Worm (Caenorhabditis elegans): ENCODE results near the gene cey-1.

The cey-1 gene

ce11 chrII:11076550-11076949 is 35.5 kb upstream of the cey-1 start:
- no peak for TF ChIP-seq T26A5.8 (tag; optimal IDR thresholded peaks at IDR 0.05)
- TF ChIP-seq aptf-2 (GFP tag; conservative IDR thresholded peaks at IDR 0.05), result no peak
- TF ChIP-seq rpc-1 (optimal IDR thresholded peaks at IDR 0.05), result no peak
- TF ChIP-seq rpc-1 (tag; optimal IDR thresholded peaks at IDR 0.05), result no peak
- TF ChIP-seq ceh-79 (tag; optimal IDR thresholded peaks at IDR 0.05), result no peak
- TF ChIP-seq Y67H2A.10 (GFP tag; conservative IDR thresholded peaks at IDR 0.05), result no peak
- TF ChIP-seq let-607 (tag; optimal IDR thresholded peaks at IDR 0.05), result no peak
- no peak for TF ChIP-seq bed-1 (GFP tag; IDR thresholded peaks at IDR 0.05)
- no peak for TF ChIP-seq ceh-58 (GFP tag; IDR thresholded peaks at IDR 0.05)
- TF ChIP-seq lag-1 (GFP tag; IDR thresholded peaks at IDR 0.05), result no peak
- TF ChIP-seq F22D6.2 (tag; optimal IDR thresholded peaks at IDR 0.05), result no peak
- TF ChIP-seq hmg-1.2 (GFP tag; IDR thresholded peaks at IDR 0.05), result no peak
- no peak for TF ChIP-seq nhr-80 (tag; optimal IDR thresholded peaks at IDR 0.05)
- no peak for TF ChIP-seq egl-44 (GFP tag; IDR thresholded peaks at IDR 0.05)
- TF ChIP-seq attf-6 (GFP tag; IDR thresholded peaks at IDR 0.05), result no peak
- TF ChIP-seq ztf-26 (tag; optimal IDR thresholded peaks at IDR 0.05), result no peak
- TF ChIP-seq ccch-3 (GFP tag; optimal IDR thresholded peaks at IDR 0.05), result no peak
- TF ChIP-seq ztf-25 (GFP tag; IDR thresholded peaks at IDR 0.05), result no peak
- TF ChIP-seq F10E7.11 (tag; optimal IDR thresholded peaks at IDR 0.05), result no peak
- TF ChIP-seq ceh-100 (GFP tag; IDR thresholded peaks at IDR 0.05), result no peak
- no peak for TF ChIP-seq snpc-3.4 (tag; optimal IDR thresholded peaks at IDR 0.05)

DNA sequence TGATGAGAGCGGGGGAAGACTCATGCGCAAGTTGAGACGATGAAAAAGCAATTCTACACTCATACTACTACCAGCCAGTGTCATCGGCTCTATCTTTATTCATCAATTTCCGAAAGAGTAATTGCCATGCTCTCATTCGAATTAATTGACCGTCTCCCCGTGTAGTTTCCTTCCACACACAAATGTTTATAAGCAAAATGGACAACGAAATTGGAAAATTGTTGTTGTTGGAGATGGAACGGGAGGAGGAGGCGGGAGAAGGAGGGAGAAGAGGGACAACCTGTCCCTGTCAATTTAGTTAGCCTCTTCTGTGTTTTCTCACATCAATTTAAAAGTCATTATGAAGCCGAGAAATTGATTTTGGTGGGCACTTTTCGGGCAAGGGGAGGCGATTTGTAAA is 31.6 kb upstream of the cey-1 start:
- no peak for TF ChIP-seq tbp1 (GFP tag; optimal IDR thresholded peaks at IDR 0.05)
- TF ChIP-seq dpl-1 (GFP tag; optimal IDR thresholded peaks at IDR 0.05), result no peak
- no peak for TF ChIP-seq hmg-1.2 (GFP tag; IDR thresholded peaks at IDR 0.05)
- TF ChIP-seq mes-4 (tag; optimal IDR thresholded peaks at IDR 0.05), result no peak
- TF ChIP-seq nfya-2 (GFP tag; IDR thresholded peaks at IDR 0.05), result no peak
- no peak for TF ChIP-seq dox-1 (GFP tag; IDR thresholded peaks at IDR 0.05)
- no peak for TF ChIP-seq ZK185.1 (tag; optimal IDR thresholded peaks at IDR 0.05; ENCODE audit: poor library complexity, severe bottlenecking)
- no peak for TF ChIP-seq snpc-3.4 (tag; optimal IDR thresholded peaks at IDR 0.05)
- TF ChIP-seq F57A8.1 (GFP tag; optimal IDR thresholded peaks at IDR 0.05), result no peak
- no peak for TF ChIP-seq madf-6 (GFP tag; IDR thresholded peaks at IDR 0.05)
- no peak for TF ChIP-seq sea-2 (GFP tag; IDR thresholded peaks at IDR 0.05)
- no peak for TF ChIP-seq aptf-2 (GFP tag; conservative IDR thresholded peaks at IDR 0.05)
- TF ChIP-seq ama-1 (optimal IDR thresholded peaks at IDR 0.05), result no peak
- TF ChIP-seq ama-1 (GFP tag; optimal IDR thresholded peaks at IDR 0.05), result no peak
- no peak for TF ChIP-seq lin-40 (tag; optimal IDR thresholded peaks at IDR 0.05)
- TF ChIP-seq zfh-2 (GFP tag; conservative IDR thresholded peaks at IDR 0.05), result no peak

DNA sequence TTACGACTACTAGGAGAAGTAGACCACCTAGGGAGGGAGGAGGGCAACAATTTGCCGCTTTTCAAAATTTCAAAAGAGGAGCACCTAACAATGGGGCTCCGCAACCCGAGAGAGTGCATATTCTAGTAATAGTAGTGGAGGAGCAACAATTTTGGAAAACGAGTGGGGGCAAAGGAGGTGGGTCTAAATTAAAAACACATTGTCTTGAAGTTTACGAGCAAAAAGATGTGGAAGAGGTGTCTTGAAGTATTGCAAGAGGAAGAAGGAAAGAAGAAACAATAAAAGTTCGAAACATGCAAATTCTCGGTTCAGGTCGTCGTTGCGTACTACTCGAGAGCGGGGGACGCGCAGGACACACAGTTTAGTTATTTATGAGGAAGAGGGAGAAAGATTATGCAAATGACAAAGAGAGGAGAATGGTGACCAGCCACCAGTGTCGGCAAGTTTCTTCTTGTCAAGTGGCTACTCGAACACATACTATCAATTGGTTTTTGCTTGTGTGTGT is 23.2 kb upstream of the cey-1 start:
- TF ChIP-seq ccch-3 (GFP tag; optimal IDR thresholded peaks at IDR 0.05) (no peak), hsf-1 (GFP tag; IDR thresholded peaks at IDR 0.05) (0 out of 2 replicates have a peak, but pooled peaks have one; percentile 20)

DNA sequence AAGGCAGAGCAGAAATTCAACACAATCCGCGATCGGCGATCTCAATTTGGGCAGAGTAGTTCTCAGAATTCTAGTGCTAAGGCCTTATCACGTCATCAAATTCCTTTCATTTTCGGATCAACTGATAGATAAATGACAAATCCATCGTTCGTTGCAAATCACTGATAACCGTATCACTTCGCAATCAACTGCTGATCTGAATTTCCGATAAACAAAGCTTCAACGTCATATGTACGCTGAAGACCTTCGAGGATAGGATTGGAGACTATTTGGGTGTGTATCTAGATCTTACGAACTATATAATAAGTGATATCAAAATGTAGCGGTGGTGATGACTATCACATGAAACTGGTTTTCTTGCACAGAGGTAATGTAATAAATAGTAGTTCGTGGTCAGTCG is 16.2 kb upstream of the cey-1 start:
- TF ChIP-seq athp-1 (tag; optimal IDR thresholded peaks at IDR 0.05), result no peak
- TF ChIP-seq Y56A3A.18 (GFP tag; IDR thresholded peaks at IDR 0.05), result no peak
- TF ChIP-seq tlf-1 (GFP tag; optimal IDR thresholded peaks at IDR 0.05), result no peak
- TF ChIP-seq ztf-22 (GFP tag; optimal IDR thresholded peaks at IDR 0.05), result no peak
- TF ChIP-seq zim-3 (tag; optimal IDR thresholded peaks at IDR 0.05), result no peak
- TF ChIP-seq snpc-3.4 (tag; optimal IDR thresholded peaks at IDR 0.05), result no peak
- no peak for TF ChIP-seq lsy-27 (tag; optimal IDR thresholded peaks at IDR 0.05; ENCODE audit: borderline replicate concordance, insufficient read depth)
- TF ChIP-seq T26A5.8 (tag; optimal IDR thresholded peaks at IDR 0.05), result no peak
- no peak for TF ChIP-seq nhr-80 (tag; optimal IDR thresholded peaks at IDR 0.05)
- no peak for TF ChIP-seq Y53F4B.3 (GFP tag; IDR thresholded peaks at IDR 0.05)
- no peak for TF ChIP-seq zfh-2 (GFP tag; conservative IDR thresholded peaks at IDR 0.05)
- TF ChIP-seq repo-1 (tag; optimal IDR thresholded peaks at IDR 0.05), result no peak
- TF ChIP-seq lin-26 (GFP tag; IDR thresholded peaks at IDR 0.05), result no peak
- TF ChIP-seq rpc-1 (optimal IDR thresholded peaks at IDR 0.05), result no peak
- no peak for TF ChIP-seq rpc-1 (tag; optimal IDR thresholded peaks at IDR 0.05)
- TF ChIP-seq madf-10 (tag; optimal IDR thresholded peaks at IDR 0.05), result no peak
- no peak for TF ChIP-seq ztf-25 (GFP tag; IDR thresholded peaks at IDR 0.05)
- no peak for TF ChIP-seq tbp1 (GFP tag; optimal IDR thresholded peaks at IDR 0.05)
- TF ChIP-seq F55B11.4 (tag; optimal IDR thresholded peaks at IDR 0.05; ENCODE audit: borderline replicate concordance, insufficient read depth), result no peak
